Fruit fly (Drosophila melanogaster): ENCODE results near the gene mth.

dm6 chr3L:378906-379305 is 32.1 kb upstream of the mth start:
- TF ChIP-seq pan (optimal IDR thresholded peaks at IDR 0.05) (no peak), psq (optimal IDR thresholded peaks at IDR 0.05) (no peak)

All from whole organism.